Fruit fly (Drosophila melanogaster) whole organism, embryonic: Measurements from ENCODE around the gene ssp3.

Experiments
- CG12219 ChIP-seq: fragments of 200-800 bp; sonication (Bioruptor generic); optimal IDR thresholded peaks from 3 replicates; lab custom pipeline; 2018; ENCODE audit warnings: missing biosample characterization, mild to moderate bottlenecking, missing genetic modification characterization
- CG12391 ChIP-seq: fragments of 200-800 bp; sonication (Bioruptor generic); optimal IDR thresholded peaks from 3 replicates; lab custom pipeline; 2018; ENCODE audit warnings: missing biosample characterization, mild to moderate bottlenecking, missing genetic modification characterization, moderate library complexity
- CG12744 ChIP-seq: fragments of 200-800 bp; sonication (Bioruptor generic); optimal IDR thresholded peaks from 2 replicates; lab custom pipeline; 2016; ENCODE audit warnings: missing biosample characterization, missing genetic modification characterization
- CG13775 ChIP-seq: fragments of 200-800 bp; sonication (Bioruptor generic); optimal IDR thresholded peaks from 3 replicates; lab custom pipeline; 2017; ENCODE audit warnings: missing biosample characterization, mild to moderate bottlenecking, missing genetic modification characterization
- CG14710 ChIP-seq: fragments of 200-800 bp; sonication (Bioruptor generic); optimal IDR thresholded peaks from 3 replicates; lab custom pipeline; 2019; ENCODE audit warnings: missing biosample characterization, mild to moderate bottlenecking, missing genetic modification characterization, moderate library complexity
- CG15601 ChIP-seq: fragments of 200-800 bp; sonication (Bioruptor generic); optimal IDR thresholded peaks from 3 replicates; lab custom pipeline; 2019; ENCODE audit warnings: missing biosample characterization, mild to moderate bottlenecking, missing genetic modification characterization, moderate library complexity
- CG16815 ChIP-seq: fragments of 200-800 bp; sonication (Bioruptor generic); optimal IDR thresholded peaks from 3 replicates; lab custom pipeline; 2017; ENCODE audit warnings: missing biosample characterization, mild to moderate bottlenecking, missing genetic modification characterization
- CG2678 ChIP-seq: fragments of 200-800 bp; sonication (Bioruptor generic); optimal IDR thresholded peaks from 3 replicates; lab custom pipeline; 2019; ENCODE audit warnings: missing biosample characterization, mild to moderate bottlenecking, missing genetic modification characterization, moderate library complexity
- CG2712 ChIP-seq: fragments of 200-800 bp; optimal IDR thresholded peaks from 3 replicates; lab custom pipeline; 2019; ENCODE audit warnings: missing biosample characterization, mild to moderate bottlenecking, missing genetic modification characterization, moderate library complexity
- CG3407 ChIP-seq: fragments of 200-800 bp; sonication (Bioruptor generic); optimal IDR thresholded peaks from 2 replicates; lab custom pipeline; 2018; ENCODE audit warnings: missing biosample characterization, mild to moderate bottlenecking, missing genetic modification characterization
- CG4360 ChIP-seq: fragments of 200-800 bp; sonication (Bioruptor generic); IDR thresholded peaks from 2 replicates; pipeline ENCODE4 v1.3.6; 2022; ENCODE audit warnings: missing biosample characterization, missing genetic modification characterization
- CG6654 ChIP-seq: fragments of 200-800 bp; sonication (Bioruptor generic); optimal IDR thresholded peaks from 2 replicates; lab custom pipeline; 2017; ENCODE audit warnings: missing biosample characterization, mild to moderate bottlenecking, missing genetic modification characterization
- CG6765 ChIP-seq: fragments of 200-800 bp; sonication (Bioruptor generic); optimal IDR thresholded peaks from 3 replicates; lab custom pipeline; 2017; ENCODE audit warnings: missing biosample characterization, mild to moderate bottlenecking, missing genetic modification characterization
- CG6854 ChIP-seq: fragments of 200-800 bp; sonication (Bioruptor generic); optimal IDR thresholded peaks from 3 replicates; lab custom pipeline; 2017; ENCODE audit warnings: missing biosample characterization, mild to moderate bottlenecking, missing genetic modification characterization
- CG7271 ChIP-seq: fragments of 200-800 bp; sonication (Bioruptor generic); optimal IDR thresholded peaks from 2 replicates; lab custom pipeline; 2018; ENCODE audit warnings: missing biosample characterization, mild to moderate bottlenecking, missing genetic modification characterization, moderate library complexity
- CG8765 ChIP-seq: fragments of 200-800 bp; sonication (Bioruptor generic); IDR thresholded peaks from 2 replicates; pipeline ENCODE4 v1.3.6; 2022; ENCODE audit warnings: missing biosample characterization, missing genetic modification characterization
- CG8944 ChIP-seq: fragments of 200-800 bp; sonication (Bioruptor generic); optimal IDR thresholded peaks from 3 replicates; lab custom pipeline; 2016; ENCODE audit warnings: missing biosample characterization, missing genetic modification characterization
- CG9727 ChIP-seq: fragments of 200-800 bp; sonication (Bioruptor generic); optimal IDR thresholded peaks from 3 replicates; lab custom pipeline; 2017; ENCODE audit warnings: missing biosample characterization, mild to moderate bottlenecking, missing genetic modification characterization
- CG9876 ChIP-seq: fragments of 200-800 bp; sonication (Bioruptor generic); optimal IDR thresholded peaks from 2 replicates; lab custom pipeline; 2016; ENCODE audit warnings: missing biosample characterization, missing genetic modification characterization
- CkIIα-i1 ChIP-seq: fragments of 200-800 bp; sonication (Bioruptor generic); IDR thresholded peaks from 2 replicates; pipeline ENCODE4 v1.3.6; 2022; ENCODE audit warnings: missing biosample characterization, missing genetic modification characterization
- Dfd ChIP-seq, 2 experiments: fragments of >200 bp; optimal IDR thresholded peaks; 2 replicates each; lab custom pipeline; 2017; ENCODE audit warnings: missing biosample characterization in 2 of 2, missing genetic modification characterization in 2 of 2
- Dll ChIP-seq: fragments of 200-800 bp; sonication (Bioruptor generic); IDR thresholded peaks from 4 replicates; pipeline ENCODE4 v1.3.6; 2022; ENCODE audit warnings: missing biosample characterization, missing genetic modification characterization; ENCODE audit not compliant: partially characterized antibody
- Drgx ChIP-seq: fragments of 200-800 bp; sonication (Bioruptor generic); IDR thresholded peaks from 2 replicates; pipeline ENCODE4 v1.3.6; 2022; ENCODE audit warnings: missing biosample characterization, missing genetic modification characterization
- Ets97D ChIP-seq: fragments of 200-800 bp; sonication (Bioruptor generic); optimal IDR thresholded peaks from 3 replicates; lab custom pipeline; 2016; ENCODE audit warnings: missing biosample characterization, missing genetic modification characterization
- HLH54F ChIP-seq: fragments of 200-800 bp; sonication (Bioruptor generic); optimal IDR thresholded peaks from 3 replicates; lab custom pipeline; 2016; ENCODE audit warnings: missing biosample characterization, missing genetic modification characterization
- Neu2 ChIP-seq: fragments of 200-800 bp; sonication (Bioruptor generic); optimal IDR thresholded peaks from 3 replicates; lab custom pipeline; 2016; ENCODE audit warnings: missing biosample characterization, missing genetic modification characterization, borderline replicate concordance
- Nf-YB ChIP-seq: fragments of 200-800 bp; sonication (Bioruptor generic); optimal IDR thresholded peaks from 3 replicates; lab custom pipeline; 2019; ENCODE audit warnings: missing biosample characterization, mild to moderate bottlenecking, missing genetic modification characterization, moderate library complexity
- Poxn ChIP-seq: fragments of 200-800 bp; sonication (Bioruptor generic); IDR thresholded peaks from 2 replicates; pipeline ENCODE4 v1.3.6; 2022; ENCODE audit warnings: missing biosample characterization, missing genetic modification characterization
- Six4 ChIP-seq: fragments of 200-800 bp; sonication (Bioruptor generic); optimal IDR thresholded peaks from 2 replicates; lab custom pipeline; 2016; ENCODE audit warnings: missing biosample characterization, missing genetic modification characterization
- ab ChIP-seq: fragments of 200-800 bp; sonication (Bioruptor generic); optimal IDR thresholded peaks from 2 replicates; lab custom pipeline; 2016; ENCODE audit warnings: missing biosample characterization, missing genetic modification characterization
- amos ChIP-seq: fragments of 200-800 bp; sonication (Bioruptor generic); IDR thresholded peaks from 2 replicates; pipeline ENCODE4 v1.3.6; 2022; ENCODE audit warnings: missing biosample characterization, missing genetic modification characterization; ENCODE audit not compliant: partially characterized antibody
- bbx ChIP-seq: fragments of 200-800 bp; sonication (Bioruptor generic); IDR thresholded peaks from 2 replicates; pipeline ENCODE4 v1.3.6; 2022; ENCODE audit warnings: missing biosample characterization, missing genetic modification characterization; ENCODE audit not compliant: partially characterized antibody
- chinmo ChIP-seq: fragments of 200-800 bp; sonication (Bioruptor generic); IDR thresholded peaks from 4 replicates; pipeline ENCODE4 v1.3.6; 2022; ENCODE audit warnings: missing biosample characterization, missing genetic modification characterization; ENCODE audit not compliant: partially characterized antibody
- chm ChIP-seq: fragments of 200-800 bp; sonication (Bioruptor generic); IDR thresholded peaks from 2 replicates; pipeline ENCODE4 v1.3.6; 2022; ENCODE audit warnings: missing biosample characterization, missing genetic modification characterization
- crp ChIP-seq, 2 experiments: fragments of 200-800 bp; sonication (Bioruptor generic); optimal IDR thresholded peaks; 2 replicates in 1 of 2; 3 replicates in 1 of 2; lab custom pipeline; 2017; ENCODE audit warnings: missing biosample characterization in 2 of 2, missing genetic modification characterization in 2 of 2, mild to moderate bottlenecking in 1 of 2, moderate library complexity in 1 of 2
- gcm2 ChIP-seq: fragments of 200-800 bp; sonication (Bioruptor generic); optimal IDR thresholded peaks from 2 replicates; lab custom pipeline; 2016; ENCODE audit warnings: missing biosample characterization, missing genetic modification characterization
- gsb ChIP-seq: fragments of 200-800 bp; sonication (Bioruptor generic); IDR thresholded peaks from 2 replicates; pipeline ENCODE4 v1.3.6; 2022; ENCODE audit warnings: missing biosample characterization, missing genetic modification characterization
- hb ChIP-seq: fragments of 200-800 bp; sonication (Bioruptor generic); IDR thresholded peaks from 3 replicates; pipeline ENCODE4 v1.3.6; 2022; ENCODE audit warnings: missing biosample characterization, missing genetic modification characterization; ENCODE audit not compliant: partially characterized antibody
- inv ChIP-seq: fragments of 200-800 bp; sonication (Bioruptor generic); IDR thresholded peaks from 2 replicates; pipeline ENCODE4 v1.3.6; 2022; ENCODE audit warnings: missing biosample characterization, missing genetic modification characterization; ENCODE audit not compliant: partially characterized antibody
- jumu ChIP-seq: fragments of 200-800 bp; sonication (Bioruptor generic); optimal IDR thresholded peaks from 3 replicates; lab custom pipeline; 2016; ENCODE audit warnings: missing biosample characterization, missing genetic modification characterization
- lov ChIP-seq, 2 experiments: fragments of 200-800 bp in 1 of 2; fragments of >200 bp in 1 of 2; sonication (Bioruptor generic) in 1 of 2; IDR thresholded peaks in 1 of 2; optimal IDR thresholded peaks in 1 of 2; 2 replicates in 1 of 2; 3 replicates in 1 of 2; pipeline versions ENCODE4 v1.3.6 to Lab custom; 2017 to 2022; ENCODE audit warnings: missing biosample characterization in 1 of 2, missing genetic modification characterization in 1 of 2
- luna ChIP-seq: fragments of 200-800 bp; sonication (Bioruptor generic); optimal IDR thresholded peaks from 2 replicates; lab custom pipeline; 2016; ENCODE audit warnings: missing biosample characterization, missing genetic modification characterization
- org-1 ChIP-seq: fragments of 200-800 bp; sonication (Bioruptor generic); optimal IDR thresholded peaks from 2 replicates; lab custom pipeline; 2017; ENCODE audit warnings: missing biosample characterization, missing genetic modification characterization
- p53 ChIP-seq: fragments of 200-800 bp; sonication (Bioruptor generic); optimal IDR thresholded peaks from 2 replicates; lab custom pipeline; 2016; ENCODE audit warnings: missing biosample characterization, missing genetic modification characterization
- scrt ChIP-seq: fragments of 200-800 bp; sonication (Bioruptor generic); optimal IDR thresholded peaks from 2 replicates; lab custom pipeline; 2018; ENCODE audit warnings: missing biosample characterization, mild to moderate bottlenecking, missing genetic modification characterization, moderate library complexity
- slou ChIP-seq: fragments of 200-800 bp; sonication (Bioruptor generic); optimal IDR thresholded peaks from 3 replicates; lab custom pipeline; 2016; ENCODE audit warnings: missing biosample characterization, missing genetic modification characterization
- tna ChIP-seq: fragments of 200-800 bp; sonication (Bioruptor generic); IDR thresholded peaks from 2 replicates; pipeline ENCODE4 v1.3.6; 2022; ENCODE audit warnings: missing biosample characterization, missing genetic modification characterization; ENCODE audit not compliant: partially characterized antibody
- vfl ChIP-seq: fragments of 200-800 bp; sonication (Bioruptor generic); optimal IDR thresholded peaks from 2 replicates; lab custom pipeline; 2016; ENCODE audit warnings: missing biosample characterization, missing genetic modification characterization
- yki ChIP-seq: fragments of >200 bp; optimal IDR thresholded peaks from 3 replicates; lab custom pipeline; 2018

The ssp3 gene

DNA sequence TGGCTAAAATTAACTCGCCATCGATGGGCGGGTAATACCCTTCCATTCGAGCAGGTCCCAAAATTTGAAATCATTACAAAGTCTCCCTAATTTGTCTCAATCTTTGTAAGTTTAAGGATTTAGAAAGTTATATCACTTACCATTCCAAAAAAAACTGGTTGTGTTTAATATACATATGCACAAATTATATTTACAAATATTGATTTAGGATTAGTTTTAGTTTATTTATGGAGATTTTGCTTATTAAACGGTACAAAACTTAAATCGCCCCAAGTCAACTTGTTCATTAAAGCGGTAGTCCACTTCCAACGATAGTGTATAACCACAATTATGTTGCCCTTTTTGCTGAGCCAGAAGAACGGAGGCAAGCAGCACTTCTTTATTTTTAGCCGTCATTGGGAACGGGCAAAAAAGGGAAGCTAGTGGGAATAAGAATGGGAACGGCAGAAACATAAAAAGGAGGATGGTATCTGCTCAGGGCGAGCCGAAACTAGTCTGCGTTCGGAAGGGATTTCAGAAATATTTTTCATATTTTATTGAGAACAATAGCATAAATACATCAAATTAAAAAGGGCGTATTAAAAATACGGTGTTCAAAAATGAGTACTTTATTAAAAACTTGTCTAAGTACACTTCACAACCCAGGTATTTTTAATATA, 4.4 kb upstream of the ssp3 start (continued):
- no peak for TF ChIP-seq gsb (GFP tag; lab: Robert Waterston, UW)
- no peak for TF ChIP-seq lov (optimal IDR thresholded peaks at IDR 0.05; lab: Kevin White, UChicago)
- TF ChIP-seq lov (GFP tag; IDR thresholded peaks at IDR 0.05; lab: Robert Waterston, UW): no peak
- TF ChIP-seq CG4360 (GFP tag; lab: Robert Waterston, UW): no peak
- TF ChIP-seq ab (GFP tag; lab: Kevin White, UChicago): no peak
- TF ChIP-seq Dll (GFP tag; lab: Robert Waterston, UW): no peak
- TF ChIP-seq CG9876 (GFP tag; lab: Kevin White, UChicago): no peak
- no peak for TF ChIP-seq bbx
- TF ChIP-seq yki: no peak
- no peak for TF ChIP-seq CG8765 (GFP tag; lab: Robert Waterston, UW)
- peak; percentile 53; the same call in 1 of the 2 replicates for TF ChIP-seq chm (GFP tag; lab: Robert Waterston, UW)
- TF ChIP-seq jumu: peak; percentile 18
- peak; percentile 58 for TF ChIP-seq CG9727 (GFP tag; lab: Kevin White, UChicago)
- no peak for TF ChIP-seq p53 (GFP tag; lab: Kevin White, UChicago)
- TF ChIP-seq scrt (GFP tag; lab: Kevin White, UChicago): no peak
- no peak for TF ChIP-seq chinmo
- TF ChIP-seq gcm2 (GFP tag; lab: Kevin White, UChicago): no peak
- TF ChIP-seq amos (GFP tag; lab: Robert Waterston, UW): no peak
- TF ChIP-seq tna (GFP tag; lab: Robert Waterston, UW): no peak
- no peak for TF ChIP-seq CG6765 (GFP tag; lab: Kevin White, UChicago)
- TF ChIP-seq CG6654 (GFP tag; lab: Kevin White, UChicago): no peak
- no peak for TF ChIP-seq HLH54F (GFP tag; lab: Kevin White, UChicago)
- TF ChIP-seq Six4 (GFP tag; lab: Kevin White, UChicago): peak; percentile 64
- peak; percentile 85 for TF ChIP-seq CG15601 (tag; lab: Kevin White, UChicago)
- TF ChIP-seq Nf-YB: peak; percentile 66
- TF ChIP-seq inv (GFP tag; lab: Robert Waterston, UW): no peak
- peak; percentile 82 for TF ChIP-seq CG3407 (GFP tag; lab: Kevin White, UChicago)
- TF ChIP-seq CG14710: peak; percentile 74
- peak; percentile 68 for TF ChIP-seq CG16815 (GFP tag; lab: Kevin White, UChicago)
- TF ChIP-seq Dfd (GFP tag; optimal IDR thresholded peaks at IDR 0.05; lab: Kevin White, UChicago): no peak
- no peak for TF ChIP-seq CG6854 (GFP tag; lab: Kevin White, UChicago)
- TF ChIP-seq org-1 (GFP tag; lab: Kevin White, UChicago): peak; percentile 54
- peak; percentile 90 for TF ChIP-seq CG12391 (tag; lab: Kevin White, UChicago)
- no peak for TF ChIP-seq Poxn (GFP tag; lab: Robert Waterston, UW)
- no peak for TF ChIP-seq CG8944 (GFP tag; lab: Kevin White, UChicago)
- peak; percentile 90 for TF ChIP-seq CG2712 (tag; lab: Kevin White, UChicago)
- no peak for TF ChIP-seq CG12744 (GFP tag; lab: Kevin White, UChicago)
- no peak for TF ChIP-seq hb (GFP tag; lab: Robert Waterston, UW)
- TF ChIP-seq CG7271 (tag; lab: Kevin White, UChicago): no peak
- TF ChIP-seq vfl: no peak
- TF ChIP-seq Drgx (GFP tag; lab: Robert Waterston, UW): peak; percentile 66; the same call in 1 of the 2 replicates
- TF ChIP-seq luna (GFP tag; lab: Kevin White, UChicago): no peak
- TF ChIP-seq crp (GFP tag; optimal IDR thresholded peaks at IDR 0.05; lab: Kevin White, UChicago): no peak
- TF ChIP-seq CG13775 (GFP tag; lab: Kevin White, UChicago): peak; percentile 67
- peak; percentile 83 for TF ChIP-seq CG2678 (tag; lab: Kevin White, UChicago)
- TF ChIP-seq CkIIα-i1 (GFP tag; lab: Robert Waterston, UW): no peak
- TF ChIP-seq slou (GFP tag; lab: Kevin White, UChicago): no peak
- no peak for TF ChIP-seq Neu2 (GFP tag; lab: Kevin White, UChicago)
- TF ChIP-seq CG12219: peak; percentile 70
- TF ChIP-seq Ets97D (GFP tag; lab: Kevin White, UChicago): no peak
